Fruit fly (Drosophila melanogaster): ENCODE measurements around the gene mbf1.

DNA sequence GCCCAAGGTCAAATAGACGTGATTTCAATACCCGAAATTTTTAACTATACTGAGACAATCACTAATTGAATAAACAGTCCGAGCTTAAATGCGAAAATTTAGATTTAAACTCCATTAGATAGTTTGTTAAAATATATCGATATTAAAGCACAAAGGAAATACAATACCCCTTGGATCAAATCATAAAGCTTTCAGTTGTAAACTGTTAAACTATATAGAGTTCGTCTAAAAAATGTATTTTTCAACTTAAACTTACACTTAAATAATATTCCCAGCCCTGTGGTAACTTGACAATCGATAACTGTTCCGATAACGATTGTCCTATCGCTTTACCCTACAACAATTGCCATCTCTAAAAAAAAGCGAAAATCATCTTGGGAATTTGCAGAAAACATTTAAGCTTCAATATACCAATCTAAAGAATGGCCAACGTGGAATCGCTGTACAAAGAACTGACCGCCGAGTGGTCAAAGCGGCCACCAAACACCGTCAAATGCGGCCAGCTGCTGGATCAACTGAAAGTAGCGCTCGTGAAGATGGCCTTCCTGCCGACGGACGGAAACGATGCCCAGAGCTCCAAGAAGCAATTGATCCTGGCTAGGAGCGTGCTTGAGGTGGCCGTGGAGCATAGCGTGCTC is 8.6 kb downstream of the mbf1 start, which contains the start of gene Rpn12:
- TF ChIP-seq Eip78C (GFP tag) (peak; percentile 80), CG6163 (GFP tag; IDR thresholded peaks at IDR 0.05) (no peak), CG7368 (GFP tag; optimal IDR thresholded peaks at IDR 0.05) (no peak), svp (GFP tag) (no peak), Sox15 (GFP tag; optimal IDR thresholded peaks at IDR 0.05) (no peak)

Measured in whole organism, prepupa.